Worm (Caenorhabditis elegans) whole organism, late embryonic: Measurements from ENCODE around the gene M28.8.

Experiments used
- C08G9.2 ChIP-seq: sonication (generic microtip); optimal IDR thresholded peaks from 2 replicates; lab custom pipeline; 2016; ENCODE audit warnings: mild to moderate bottlenecking, missing genetic modification characterization, moderate library complexity, missing compliant biosample characterization
- C38D4.7 ChIP-seq: fragments of 200-800 bp; sonication (Bioruptor generic); optimal IDR thresholded peaks from 2 replicates; lab custom pipeline; 2018; ENCODE audit warnings: mild to moderate bottlenecking, missing genetic modification characterization, moderate library complexity, missing compliant biosample characterization
- ceh-19 ChIP-seq: fragments of 200-800 bp; sonication (Bioruptor generic); optimal IDR thresholded peaks from 2 replicates; lab custom pipeline; 2018; ENCODE audit warnings: mild to moderate bottlenecking, missing genetic modification characterization, missing compliant biosample characterization
- ceh-22 ChIP-seq: sonication (generic microtip); optimal IDR thresholded peaks from 2 replicates; lab custom pipeline; 2017; ENCODE audit warnings: missing biosample characterization, missing genetic modification characterization
- ceh-30 ChIP-seq: fragments of 150-350 bp; optimal IDR thresholded peaks from 2 replicates; lab custom pipeline; 2014; ENCODE audit warnings: missing biosample characterization, missing genetic modification characterization
- ceh-6 ChIP-seq: fragments of 200-800 bp; sonication (Bioruptor generic); optimal IDR thresholded peaks from 2 replicates; lab custom pipeline; 2018; ENCODE audit warnings: mild to moderate bottlenecking, missing genetic modification characterization, missing compliant biosample characterization
- ceh-9 ChIP-seq: sonication (generic microtip); optimal IDR thresholded peaks from 2 replicates; lab custom pipeline; 2016; ENCODE audit warnings: mild to moderate bottlenecking, missing genetic modification characterization, inconsistent platforms, missing compliant biosample characterization
- dmd-4 ChIP-seq: sonication (generic microtip); optimal IDR thresholded peaks from 2 replicates; lab custom pipeline; 2016; ENCODE audit warnings: borderline replicate concordance, missing genetic modification characterization, missing compliant biosample characterization
- elt-2 ChIP-seq: sonication (generic microtip); optimal IDR thresholded peaks from 2 replicates; lab custom pipeline; 2016; ENCODE audit warnings: missing genetic modification reagents, missing genetic modification characterization, missing compliant biosample characterization
- fkh-10 ChIP-seq: fragments of 150-350 bp; optimal IDR thresholded peaks from 2 replicates; lab custom pipeline; 2014; ENCODE audit warnings: missing biosample characterization, missing genetic modification reagents, missing genetic modification characterization
- gmeb-2 ChIP-seq: sonication (generic microtip); optimal IDR thresholded peaks from 2 replicates; lab custom pipeline; 2016; ENCODE audit warnings: missing genetic modification characterization, inconsistent platforms, missing compliant biosample characterization
- hlh-13 ChIP-seq: fragments of 200-800 bp; sonication (Bioruptor generic); optimal IDR thresholded peaks from 2 replicates; lab custom pipeline; 2018; ENCODE audit warnings: mild to moderate bottlenecking, missing genetic modification characterization, missing compliant biosample characterization
- hlh-30 ChIP-seq: sonication (generic microtip); optimal IDR thresholded peaks from 2 replicates; lab custom pipeline; 2017; ENCODE audit warnings: antibody characterized with exemption, missing genetic modification characterization, missing compliant biosample characterization; ENCODE audit not compliant: insufficient read depth
- hlh-6 ChIP-seq: sonication (generic microtip); optimal IDR thresholded peaks from 2 replicates; lab custom pipeline; 2016; ENCODE audit warnings: missing genotype, missing genetic modification characterization, missing compliant biosample characterization
- hlh-8 ChIP-seq: sonication (generic microtip); optimal IDR thresholded peaks from 2 replicates; lab custom pipeline; 2016; ENCODE audit warnings: missing genotype, missing genetic modification characterization, missing compliant biosample characterization
- lin-11 ChIP-seq: fragments of 200-800 bp; sonication (Bioruptor generic); optimal IDR thresholded peaks from 2 replicates; lab custom pipeline; 2018; ENCODE audit warnings: mild to moderate bottlenecking, missing genetic modification characterization, missing compliant biosample characterization
- nfya-1 ChIP-seq: sonication (generic microtip); optimal IDR thresholded peaks from 2 replicates; lab custom pipeline; 2017; ENCODE audit warnings: missing genetic modification characterization, mild to moderate bottlenecking, missing compliant biosample characterization, antibody characterized with exemption, moderate library complexity
- nhr-11 ChIP-seq: fragments of 150-350 bp; optimal IDR thresholded peaks from 2 replicates; lab custom pipeline; 2014; ENCODE audit warnings: missing biosample characterization, missing genetic modification characterization
- nhr-232 ChIP-seq: sonication (generic microtip); optimal IDR thresholded peaks from 2 replicates; lab custom pipeline; 2016; ENCODE audit warnings: missing genetic modification characterization, missing compliant biosample characterization
- npax-4 ChIP-seq: sonication (generic microtip); optimal IDR thresholded peaks from 2 replicates; lab custom pipeline; 2016; ENCODE audit warnings: missing genetic modification characterization, missing compliant biosample characterization
- odd-2 ChIP-seq: sonication (generic microtip); optimal IDR thresholded peaks from 2 replicates; lab custom pipeline; 2017; ENCODE audit warnings: antibody characterized with exemption, mild to moderate bottlenecking, missing genetic modification characterization, missing compliant biosample characterization
- pax-1 ChIP-seq: fragments of 150-350 bp; optimal IDR thresholded peaks from 2 replicates; lab custom pipeline; 2014; ENCODE audit warnings: missing biosample characterization, missing genetic modification characterization
- pros-1 ChIP-seq: fragments of 150-350 bp; optimal IDR thresholded peaks from 2 replicates; lab custom pipeline; 2014; ENCODE audit warnings: missing biosample characterization, missing genetic modification reagents, missing genetic modification characterization
- rnt-1 ChIP-seq: sonication (generic microtip); optimal IDR thresholded peaks from 2 replicates; lab custom pipeline; 2016; ENCODE audit warnings: missing genetic modification characterization, missing compliant biosample characterization
- sox-2 ChIP-seq: fragments of 200-800 bp; sonication (Bioruptor generic); IDR thresholded peaks from 2 replicates; pipeline ENCODE4 v1.3.6; 2022; ENCODE audit warnings: missing genetic modification reagents, missing genetic modification characterization, missing compliant biosample characterization
- tbx-2 ChIP-seq: sonication (generic microtip); optimal IDR thresholded peaks from 2 replicates; lab custom pipeline; 2016; ENCODE audit warnings: missing genetic modification characterization, missing compliant biosample characterization
- unc-42 ChIP-seq: sonication (generic microtip); optimal IDR thresholded peaks from 2 replicates; lab custom pipeline; 2016; ENCODE audit warnings: missing genotype, missing genetic modification characterization, missing compliant biosample characterization
- unc-55 ChIP-seq: sonication (generic microtip); optimal IDR thresholded peaks from 2 replicates; lab custom pipeline; 2017; ENCODE audit warnings: missing biosample characterization, missing genetic modification reagents, missing genetic modification characterization
- unc-86 ChIP-seq: sonication (generic microtip); optimal IDR thresholded peaks from 2 replicates; lab custom pipeline; 2016; ENCODE audit warnings: missing genetic modification characterization, missing compliant biosample characterization
- zip-5 ChIP-seq: sonication (generic microtip); optimal IDR thresholded peaks from 2 replicates; lab custom pipeline; 2016; ENCODE audit warnings: missing genetic modification characterization, missing compliant biosample characterization
- ztf-16 ChIP-seq: sonication (generic microtip); optimal IDR thresholded peaks from 2 replicates; lab custom pipeline; 2017; ENCODE audit warnings: missing genetic modification characterization, missing compliant biosample characterization

The M28.8 gene

ce11 chrII:10607238-10607961 is 20.7 kb upstream of the M28.8 start, which contains the start of gene ccm-3:
Gene ccm-3, minus strand, starts transcription at chrII:10607275.
- TF ChIP-seq rnt-1 (tag; lab: Kevin White, UChicago) = no peak
- peak; percentile 21 for TF ChIP-seq nfya-1

- no peak for TF ChIP-seq unc-42 (tag; lab: Kevin White, UChicago)
These were observed 19.2 kb upstream of the M28.8 start for ce11 chrII:10608821-10609220.

ce11 chrII:10612743-10613142 is 15.3 kb upstream of the M28.8 start, which contains the start of gene C14A4.12:
Gene C14A4.12, plus strand, starts transcription at chrII:10613043.
- TF ChIP-seq zip-5 (tag; lab: Kevin White, UChicago) (no peak), lin-11 (tag; lab: Kevin White, UChicago) (no peak), ceh-6 (GFP tag; lab: Kevin White, UChicago) (no peak), nhr-11 (tag; lab: Kevin White, UChicago) (no peak), ceh-19 (GFP tag; lab: Kevin White, UChicago) (no peak), npax-4 (tag; lab: Kevin White, UChicago) (no peak), fkh-10 (no peak), tbx-2 (tag; lab: Kevin White, UChicago) (no peak)

- no peak for TF ChIP-seq C38D4.7
- TF ChIP-seq hlh-6 = no peak
- no peak for TF ChIP-seq hlh-30 (tag; lab: Kevin White, UChicago)
- TF ChIP-seq unc-42 (tag; lab: Kevin White, UChicago) = no peak
- TF ChIP-seq ceh-9 (tag; lab: Kevin White, UChicago) = no peak
- TF ChIP-seq, all 69 proteins: peak for 0
These were observed 9.9 kb upstream of the M28.8 start, which contains the start of gene C14A4.13 for ce11 chrII:10618157-10618556. Gene C14A4.13, plus strand, starts transcription at chrII:10618457.

- no peak for TF ChIP-seq gmeb-2 (tag; lab: Kevin White, UChicago)
- no peak for TF ChIP-seq ceh-22
- no peak for TF ChIP-seq unc-55 (GFP tag; lab: Kevin White, UChicago)
- no peak for TF ChIP-seq odd-2
- TF ChIP-seq hlh-6 = no peak
- TF ChIP-seq pros-1 (tag; lab: Kevin White, UChicago) = no peak
- no peak for TF ChIP-seq elt-2 (tag; lab: Kevin White, UChicago)
- no peak for TF ChIP-seq C08G9.2 (tag; lab: Kevin White, UChicago)
- no peak for TF ChIP-seq ceh-30 (tag; lab: Kevin White, UChicago)
- no peak for TF ChIP-seq nhr-232 (tag; lab: Kevin White, UChicago)
- TF ChIP-seq rnt-1 (tag; lab: Kevin White, UChicago) = no peak
- TF ChIP-seq unc-86 = no peak
- no peak for TF ChIP-seq dmd-4 (tag; lab: Kevin White, UChicago)
- no peak for TF ChIP-seq sox-2 (GFP tag; lab: Robert Waterston, UW)
- no peak for TF ChIP-seq ztf-16 (tag; lab: Kevin White, UChicago)
- TF ChIP-seq hlh-8 = no peak
- TF ChIP-seq pax-1 = no peak
These were observed 6.1 kb upstream of the M28.8 start, which contains the start of gene cutl-9 for ce11 chrII:10621965-10622364. Gene cutl-9, plus strand, starts transcription at chrII:10622265.

ce11 chrII:10627086-10627485 is 977 bp upstream of the M28.8 start:
- TF ChIP-seq elt-2 (tag; lab: Kevin White, UChicago) (peak; percentile 37), hlh-13 (no peak)
- TF ChIP-seq, all 69 proteins: peak for 1
